Fruit fly (Drosophila melanogaster) Kc167 (cell line): ENCODE results near the gene Atg4a.

Experiments
- Myc ChIP-seq: fragments of >200 bp; optimal IDR thresholded peaks from 2 replicates; lab custom pipeline; 2017; ENCODE audit warnings: missing external identifiers
- Sin3A ChIP-seq: fragments of >200 bp; optimal IDR thresholded peaks from 2 replicates; lab custom pipeline; 2018; ENCODE audit warnings: missing external identifiers
- insv ChIP-seq: fragments of >200 bp; optimal IDR thresholded peaks from 3 replicates; lab custom pipeline; 2018; ENCODE audit warnings: missing external identifiers
- psq ChIP-seq: fragments of >200 bp; optimal IDR thresholded peaks from 2 replicates; lab custom pipeline; 2017; ENCODE audit warnings: missing external identifiers
- ttk ChIP-seq: sonication (Bioruptor generic); optimal IDR thresholded peaks from 2 replicates; lab custom pipeline; 2017; ENCODE audit warnings: missing external identifiers

dm6 chr2L:1126527-1126926 lies 45.8 kb downstream of the Atg4a start:
- TF ChIP-seq psq (lab: Kevin White, UChicago) (no peak), insv (lab: Kevin White, UChicago) (no peak), ttk (lab: Kevin White, UChicago) (no peak), Myc (lab: Kevin White, UChicago) (no peak), Sin3A (no peak)
